Worm (Caenorhabditis elegans) whole organism, midembryonic: ENCODE results near the gene ZC443.4.

ENCODE experiments used
- T22C8.4 ChIP-seq: fragments of 200-800 bp; sonication (Bioruptor generic); IDR thresholded peaks from 2 replicates; pipeline ENCODE4 v1.3.6; 2022; ENCODE audit warnings: missing genetic modification characterization, missing compliant biosample characterization
- cog-1 ChIP-seq: sonication (generic microtip); optimal IDR thresholded peaks from 2 replicates; lab custom pipeline; 2016; ENCODE audit warnings: missing genetic modification characterization, missing compliant biosample characterization
- flt-1 ChIP-seq: fragments of 200-800 bp; sonication (Bioruptor generic); IDR thresholded peaks from 2 replicates; pipeline ENCODE4 v1.3.6; 2022; ENCODE audit warnings: missing genetic modification characterization, missing compliant biosample characterization
- klf-2 ChIP-seq: fragments of 200-800 bp; sonication (Bioruptor generic); conservative IDR thresholded peaks from 2 replicates; pipeline ENCODE4 v1.3.6; 2022; ENCODE audit warnings: missing genetic modification reagents, missing genetic modification characterization, missing compliant biosample characterization
- med-1 ChIP-seq: sonication (generic microtip); optimal IDR thresholded peaks from 2 replicates; lab custom pipeline; 2017; ENCODE audit warnings: missing genetic modification characterization, mild to moderate bottlenecking, missing compliant biosample characterization, antibody characterized with exemption, missing genetic modification reagents; ENCODE audit not compliant: insufficient read depth
- ref-1 ChIP-seq: fragments of 200-800 bp; sonication (Bioruptor generic); conservative IDR thresholded peaks from 2 replicates; pipeline ENCODE4 v1.3.6; 2022; ENCODE audit warnings: missing genetic modification reagents, missing genetic modification characterization, missing compliant biosample characterization
- tab-1 ChIP-seq: fragments of 200-800 bp; sonication (Bioruptor generic); IDR thresholded peaks from 2 replicates; pipeline ENCODE4 v1.3.6; 2022; ENCODE audit warnings: missing genetic modification characterization, missing compliant biosample characterization
- ztf-23 ChIP-seq: fragments of 200-800 bp; sonication (Bioruptor generic); IDR thresholded peaks from 2 replicates; pipeline ENCODE4 v1.3.6; 2022; ENCODE audit warnings: missing genetic modification reagents, missing genetic modification characterization, missing compliant biosample characterization
- ztf-29 ChIP-seq: fragments of 200-800 bp; sonication (Bioruptor generic); IDR thresholded peaks from 2 replicates; pipeline ENCODE4 v1.3.6; 2022; ENCODE audit warnings: missing genetic modification reagents, missing genetic modification characterization, missing compliant biosample characterization

The ZC443.4 gene

DNA sequence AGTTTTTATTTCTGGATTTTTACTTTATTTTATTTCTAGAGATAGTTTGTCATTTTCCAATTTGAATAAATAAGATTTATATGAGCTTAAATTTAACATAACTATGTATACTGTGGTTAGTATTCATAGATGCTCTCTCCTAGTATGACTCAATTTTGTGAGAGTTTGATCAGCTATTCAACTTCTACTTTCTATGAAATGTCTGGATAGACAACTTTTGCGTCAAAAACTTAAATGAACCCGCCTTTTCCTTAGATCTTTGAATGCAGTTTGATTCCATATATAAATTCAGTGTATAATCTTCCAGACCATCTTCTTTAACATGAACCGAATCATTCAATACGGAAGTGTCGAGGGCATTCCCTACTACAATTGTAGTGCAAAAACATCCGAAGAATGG is 50.7 kb downstream of the ZC443.4 start, which contains the start of gene srt-43:
Gene srt-43 (plus strand): TSS at position 301 of the 400 bp plus-strand sequence.
- TF ChIP-seq ztf-23 (GFP tag; lab: Robert Waterston, UW) (no peak), ref-1 (GFP tag; lab: Robert Waterston, UW) (no peak), cog-1 (tag; lab: Kevin White, UChicago) (no peak), ztf-29 (GFP tag; lab: Robert Waterston, UW) (no peak), T22C8.4 (GFP tag; lab: Robert Waterston, UW) (no peak), tab-1 (no peak), klf-2 (GFP tag; lab: Robert Waterston, UW) (no peak), med-1 (GFP tag; lab: Kevin White, UChicago) (no peak), flt-1 (GFP tag; lab: Robert Waterston, UW) (no peak)
